Worm (Caenorhabditis elegans) whole organism, midembryonic: Measurements from ENCODE around the gene C06B3.6.

Experiments
- T22C8.4 ChIP-seq: fragments of 200-800 bp; sonication (Bioruptor generic); IDR thresholded peaks from 2 replicates; pipeline ENCODE4 v1.3.6; 2022; ENCODE audit warnings: missing genetic modification characterization, missing compliant biosample characterization
- cog-1 ChIP-seq: sonication (generic microtip); optimal IDR thresholded peaks from 2 replicates; lab custom pipeline; 2016; ENCODE audit warnings: missing genetic modification characterization, missing compliant biosample characterization
- flt-1 ChIP-seq: fragments of 200-800 bp; sonication (Bioruptor generic); IDR thresholded peaks from 2 replicates; pipeline ENCODE4 v1.3.6; 2022; ENCODE audit warnings: missing genetic modification characterization, missing compliant biosample characterization
- klf-2 ChIP-seq: fragments of 200-800 bp; sonication (Bioruptor generic); conservative IDR thresholded peaks from 2 replicates; pipeline ENCODE4 v1.3.6; 2022; ENCODE audit warnings: missing genetic modification reagents, missing genetic modification characterization, missing compliant biosample characterization
- med-1 ChIP-seq: sonication (generic microtip); optimal IDR thresholded peaks from 2 replicates; lab custom pipeline; 2017; ENCODE audit warnings: missing genetic modification characterization, mild to moderate bottlenecking, missing compliant biosample characterization, antibody characterized with exemption, missing genetic modification reagents; ENCODE audit not compliant: insufficient read depth
- ref-1 ChIP-seq: fragments of 200-800 bp; sonication (Bioruptor generic); conservative IDR thresholded peaks from 2 replicates; pipeline ENCODE4 v1.3.6; 2022; ENCODE audit warnings: missing genetic modification reagents, missing genetic modification characterization, missing compliant biosample characterization
- tab-1 ChIP-seq: fragments of 200-800 bp; sonication (Bioruptor generic); IDR thresholded peaks from 2 replicates; pipeline ENCODE4 v1.3.6; 2022; ENCODE audit warnings: missing genetic modification characterization, missing compliant biosample characterization
- ztf-23 ChIP-seq: fragments of 200-800 bp; sonication (Bioruptor generic); IDR thresholded peaks from 2 replicates; pipeline ENCODE4 v1.3.6; 2022; ENCODE audit warnings: missing genetic modification reagents, missing genetic modification characterization, missing compliant biosample characterization

- TF ChIP-seq flt-1 (GFP tag; lab: Robert Waterston, UW) (no peak), med-1 (GFP tag; lab: Kevin White, UChicago) (no peak), ref-1 (GFP tag; lab: Robert Waterston, UW) (no peak), klf-2 (GFP tag; lab: Robert Waterston, UW) (no peak), tab-1 (GFP tag; lab: Robert Waterston, UW) (no peak), cog-1 (no peak), ztf-23 (GFP tag; lab: Robert Waterston, UW) (no peak), T22C8.4 (GFP tag; lab: Robert Waterston, UW) (no peak)
Observed at ce11 chrV:13890473-13890872, 18.3 kb downstream of the C06B3.6 start, which contains the start of gene lbp-8.
